Worm (Caenorhabditis elegans): ENCODE measurements around the gene mgl-1.

DNA sequence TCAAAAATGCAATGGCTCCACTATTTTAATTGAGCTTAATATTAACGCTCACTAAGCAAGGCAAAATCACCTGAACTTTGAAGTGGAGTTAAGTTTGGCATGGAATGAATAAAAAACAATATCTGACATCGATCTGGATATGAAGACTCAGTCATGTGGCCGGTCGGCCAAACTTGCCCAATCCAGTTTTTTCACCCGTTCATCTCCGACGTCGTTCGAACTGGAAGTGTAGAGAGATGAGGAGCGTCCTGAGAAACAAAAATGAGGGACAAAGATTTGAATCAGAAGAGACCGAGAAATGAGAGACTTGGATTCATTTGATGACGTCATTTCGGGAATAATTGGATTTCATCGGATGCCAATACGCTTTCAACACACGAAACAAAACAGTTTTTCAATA, 38.0 kb downstream of the mgl-1 start:
- TF ChIP-seq med-1 (GFP tag; optimal IDR thresholded peaks at IDR 0.05; ENCODE audit: insufficient read depth) (no peak), flt-1 (GFP tag; IDR thresholded peaks at IDR 0.05) (no peak), cog-1 (tag; optimal IDR thresholded peaks at IDR 0.05) (no peak), ztf-29 (GFP tag; IDR thresholded peaks at IDR 0.05) (no peak), T22C8.4 (GFP tag; IDR thresholded peaks at IDR 0.05) (no peak), ref-1 (GFP tag; conservative IDR thresholded peaks at IDR 0.05) (no peak), tab-1 (GFP tag; IDR thresholded peaks at IDR 0.05) (no peak)

All from whole organism, midembryonic.